Worm (Caenorhabditis elegans) whole organism, L4/young adult: ENCODE measurements around the gene F40C5.2.

Experiments used
- dao-5 ChIP-seq: sonication (generic microtip); optimal IDR thresholded peaks from 2 replicates; lab custom pipeline; 2016; ENCODE audit warnings: missing genotype, missing genetic modification characterization, moderate library complexity, missing compliant biosample characterization
- him-1 ChIP-seq: sonication (generic microtip); optimal IDR thresholded peaks from 2 replicates; lab custom pipeline; 2016; ENCODE audit warnings: missing genotype, missing genetic modification reagents, missing genetic modification characterization, missing compliant biosample characterization

ce11 chrV:3582086-3582485, 11.3 kb downstream of the F40C5.2 start:
- TF ChIP-seq him-1 (tag; lab: Kevin White, UChicago) (no peak), dao-5 (tag; lab: Kevin White, UChicago) (no peak)
